Worm (Caenorhabditis elegans): Measurements from ENCODE around the gene Y116A8A.7.

- TF ChIP-seq lsy-2 (tag; optimal IDR thresholded peaks at IDR 0.05) (no peak), nhr-12 (tag; optimal IDR thresholded peaks at IDR 0.05) (no peak), unc-62 (GFP tag; optimal IDR thresholded peaks at IDR 0.05) (no peak), hlh-1 (tag; optimal IDR thresholded peaks at IDR 0.05) (no peak), pha-4 (tag; optimal IDR thresholded peaks at IDR 0.05) (no peak), elt-1 (tag; optimal IDR thresholded peaks at IDR 0.05; ENCODE audit: borderline replicate concordance, insufficient read depth) (no peak), mep-1 (tag; optimal IDR thresholded peaks at IDR 0.05) (no peak), unc-39 (tag; optimal IDR thresholded peaks at IDR 0.05) (no peak), cnd-1 (tag; optimal IDR thresholded peaks at IDR 0.05) (no peak), nhr-28 (tag; optimal IDR thresholded peaks at IDR 0.05) (no peak), snpc-4 (tag; optimal IDR thresholded peaks at IDR 0.05) (no peak), elt-3 (tag; optimal IDR thresholded peaks at IDR 0.05) (no peak), ztf-11 (tag; optimal IDR thresholded peaks at IDR 0.05) (no peak), sptf-1 (tag; optimal IDR thresholded peaks at IDR 0.05) (no peak)
Observed at ce11 chrIV:16787024-16787423, 43.0 kb upstream of the Y116A8A.7 start, which contains the start of gene Y43D4A.6.
